Worm (Caenorhabditis elegans): ENCODE measurements around the gene F46H5.2.

Gene F46H5.2

DNA sequence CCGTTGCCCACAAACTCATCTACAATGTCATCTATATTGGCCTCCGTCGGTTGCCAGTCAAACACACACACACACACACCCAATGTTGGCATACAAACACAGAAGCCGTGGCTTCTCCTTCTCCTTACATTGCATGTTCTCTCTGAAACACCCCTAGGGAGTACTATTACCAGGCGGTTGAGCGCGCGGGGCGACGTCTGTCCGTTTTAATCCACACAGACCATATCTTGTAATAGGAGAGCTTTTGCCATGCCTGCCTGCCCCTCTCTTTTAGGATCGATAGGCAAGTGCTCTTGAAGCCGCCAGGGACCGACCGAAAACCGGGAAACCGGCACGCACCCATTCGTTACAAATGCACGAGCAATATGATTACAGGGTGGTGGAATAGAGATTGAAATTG lies 40.9 kb upstream of the F46H5.2 start:
- TF ChIP-seq nhr-179 (tag; optimal IDR thresholded peaks at IDR 0.05): no peak
- TF ChIP-seq F33H1.4 (GFP tag; IDR thresholded peaks at IDR 0.05): 0 out of 2 replicates have a peak, but pooled peaks have one; percentile 9
- no peak for TF ChIP-seq K11D2.4 (GFP tag; IDR thresholded peaks at IDR 0.05)
- TF ChIP-seq zfh-2 (GFP tag; conservative IDR thresholded peaks at IDR 0.05): 0 out of 2 replicates have a peak, but pooled peaks have one; percentile 33
- no peak for TF ChIP-seq ztf-22 (GFP tag; optimal IDR thresholded peaks at IDR 0.05)
- TF ChIP-seq attf-3 (GFP tag; conservative IDR thresholded peaks at IDR 0.05): 0 out of 2 replicates have a peak, but pooled peaks have one; percentile 11

ce11 chrX:7225028-7225427 lies 40.4 kb upstream of the F46H5.2 start:
- TF ChIP-seq tlf-1 (GFP tag; optimal IDR thresholded peaks at IDR 0.05): no peak
- 0 out of 2 replicates have a peak, but pooled peaks have one; percentile 22 for TF ChIP-seq F37B4.10 (GFP tag; IDR thresholded peaks at IDR 0.05)

DNA sequence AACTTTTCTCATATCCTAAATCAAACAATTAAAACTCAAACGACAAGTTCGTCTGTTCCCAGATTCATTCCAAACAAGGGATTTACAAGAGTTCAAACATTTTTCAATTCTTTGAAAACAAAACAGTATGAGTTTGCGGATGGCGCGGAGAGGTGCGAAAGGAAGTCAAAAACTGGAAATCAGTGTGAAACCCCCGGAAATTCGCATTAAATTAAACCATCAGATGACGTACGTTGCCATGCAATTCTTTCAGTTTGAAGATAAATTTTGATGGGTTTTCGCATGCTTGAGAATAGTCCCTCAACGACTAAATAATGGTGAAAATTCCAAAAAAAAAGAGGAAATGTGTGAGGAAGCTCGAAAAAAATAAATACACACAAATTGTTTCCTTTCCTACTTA lies 36.1 kb upstream of the F46H5.2 start:
- no peak for TF ChIP-seq ZK185.1 (tag; optimal IDR thresholded peaks at IDR 0.05; ENCODE audit: poor library complexity, severe bottlenecking)
- no peak for TF ChIP-seq Y95B8A.8 (GFP tag; IDR thresholded peaks at IDR 0.05)
- TF ChIP-seq him-1 (tag; optimal IDR thresholded peaks at IDR 0.05): no peak
- no peak for TF ChIP-seq lin-40 (tag; optimal IDR thresholded peaks at IDR 0.05)

ce11 chrX:7230321-7230720 lies 35.1 kb upstream of the F46H5.2 start:
- TF ChIP-seq zfh-2 (GFP tag; conservative IDR thresholded peaks at IDR 0.05): no peak
- TF ChIP-seq tlf-1 (GFP tag; optimal IDR thresholded peaks at IDR 0.05): peak; percentile 7
- TF ChIP-seq lin-40 (tag; optimal IDR thresholded peaks at IDR 0.05): peak; percentile 30
- peak; percentile 5 for TF ChIP-seq K12H6.12 (tag; optimal IDR thresholded peaks at IDR 0.05)
- TF ChIP-seq Y53G8AR.9 (GFP tag; conservative IDR thresholded peaks at IDR 0.05): 0 out of 2 replicates have a peak, but pooled peaks have one; percentile 15
- no peak for TF ChIP-seq egl-44 (GFP tag; IDR thresholded peaks at IDR 0.05)
- no peak for TF ChIP-seq snpc-1.1 (tag; optimal IDR thresholded peaks at IDR 0.05; ENCODE audit: insufficient read depth)
- no peak for TF ChIP-seq rcor-1 (GFP tag; IDR thresholded peaks at IDR 0.05)
- TF ChIP-seq mes-4 (tag; optimal IDR thresholded peaks at IDR 0.05): no peak
- peak; percentile 22 for TF ChIP-seq repo-1 (tag; optimal IDR thresholded peaks at IDR 0.05)
- no peak for TF ChIP-seq unc-130 (GFP tag; optimal IDR thresholded peaks at IDR 0.05)
- peak; percentile 9 for TF ChIP-seq nhr-90 (tag; optimal IDR thresholded peaks at IDR 0.05)
- no peak for TF ChIP-seq F39B2.1 (GFP tag; IDR thresholded peaks at IDR 0.05)
- no peak for TF ChIP-seq cebp-1 (GFP tag; IDR thresholded peaks at IDR 0.05)
- TF ChIP-seq cebp-1 (tag; optimal IDR thresholded peaks at IDR 0.05): peak; percentile 69
- TF ChIP-seq lin-35 (GFP tag; optimal IDR thresholded peaks at IDR 0.05): peak in 1 of 3 experiments; percentile 29

ce11 chrX:7230877-7231276 lies 34.6 kb upstream of the F46H5.2 start:
- TF ChIP-seq attf-5 (GFP tag; optimal IDR thresholded peaks at IDR 0.05) (no peak), dpl-1 (GFP tag; optimal IDR thresholded peaks at IDR 0.05) (no peak), C17E4.6 (GFP tag; IDR thresholded peaks at IDR 0.05) (no peak), lir-1 (GFP tag; conservative IDR thresholded peaks at IDR 0.05) (no peak), B0035.1 (tag; optimal IDR thresholded peaks at IDR 0.05) (no peak), ccch-3 (GFP tag; optimal IDR thresholded peaks at IDR 0.05) (no peak), nfyb-1 (GFP tag; IDR thresholded peaks at IDR 0.05) (0 out of 2 replicates have a peak, but pooled peaks have one; percentile 37), nhr-90 (tag; optimal IDR thresholded peaks at IDR 0.05) (no peak), dpff-1 (tag; optimal IDR thresholded peaks at IDR 0.05) (no peak), B0261.1 (tag; optimal IDR thresholded peaks at IDR 0.05) (no peak), zfh-2 (GFP tag; conservative IDR thresholded peaks at IDR 0.05) (peak; percentile 67), Y56A3A.18 (GFP tag; IDR thresholded peaks at IDR 0.05) (no peak), snpc-1.1 (tag; optimal IDR thresholded peaks at IDR 0.05; ENCODE audit: insufficient read depth) (no peak)

Measured in whole organism, young adult.